Fruit fly (Drosophila melanogaster) whole organism, embryonic: Measurements from ENCODE around the gene CG11679.

Experiments
- CG10267 ChIP-seq: fragments of 200-800 bp; sonication (Bioruptor generic); optimal IDR thresholded peaks from 2 replicates; lab custom pipeline; 2018; ENCODE audit warnings: missing biosample characterization, mild to moderate bottlenecking, missing genetic modification characterization, moderate library complexity
- CG11093 ChIP-seq: fragments of 200-800 bp; sonication (Bioruptor generic); IDR thresholded peaks from 3 replicates; pipeline ENCODE4 v1.3.6; 2022; ENCODE audit warnings: missing biosample characterization, missing genetic modification characterization
- CG11723 ChIP-seq: fragments of 200-800 bp; sonication (Bioruptor generic); optimal IDR thresholded peaks from 2 replicates; lab custom pipeline; 2017; ENCODE audit warnings: missing biosample characterization, mild to moderate bottlenecking, missing genetic modification characterization
- CG12744 ChIP-seq: fragments of 200-800 bp; sonication (Bioruptor generic); optimal IDR thresholded peaks from 2 replicates; lab custom pipeline; 2016; ENCODE audit warnings: missing biosample characterization, missing genetic modification characterization
- CG17829 ChIP-seq: fragments of 200-800 bp; optimal IDR thresholded peaks from 2 replicates; lab custom pipeline; 2019; ENCODE audit warnings: missing biosample characterization, mild to moderate bottlenecking, missing genetic modification characterization, moderate library complexity
- CG1832 ChIP-seq: fragments of 200-800 bp; sonication (Bioruptor generic); optimal IDR thresholded peaks from 2 replicates; lab custom pipeline; 2017; ENCODE audit warnings: missing biosample characterization, mild to moderate bottlenecking, missing genetic modification characterization, inconsistent platforms
- CG18599 ChIP-seq: fragments of 200-800 bp; sonication (Bioruptor generic); optimal IDR thresholded peaks from 3 replicates; lab custom pipeline; 2017; ENCODE audit warnings: missing biosample characterization, missing genetic modification characterization, mild to moderate bottlenecking, moderate library complexity, missing genetic modification reagents
- CG3163 ChIP-seq: fragments of 200-800 bp; sonication (Bioruptor generic); optimal IDR thresholded peaks from 3 replicates; lab custom pipeline; 2016; ENCODE audit warnings: missing biosample characterization, missing genetic modification characterization
- CG4707 ChIP-seq: fragments of 200-800 bp; sonication (Bioruptor generic); optimal IDR thresholded peaks from 2 replicates; lab custom pipeline; 2018; ENCODE audit warnings: missing biosample characterization, mild to moderate bottlenecking, missing genetic modification characterization, moderate library complexity
- CG6254 ChIP-seq: fragments of 200-800 bp; sonication (Bioruptor generic); optimal IDR thresholded peaks from 3 replicates; lab custom pipeline; 2017; ENCODE audit warnings: mild to moderate bottlenecking, missing biosample characterization, missing genetic modification reagents, missing genetic modification characterization
- CG6272 ChIP-seq: fragments of 200-800 bp; sonication (Bioruptor generic); IDR thresholded peaks from 2 replicates; pipeline ENCODE4 v1.3.6; 2022; ENCODE audit warnings: missing biosample characterization, missing genetic modification characterization
- CG6791 ChIP-seq: fragments of 200-800 bp; sonication (Bioruptor generic); IDR thresholded peaks from 3 replicates; pipeline ENCODE4 v1.3.6; 2022; ENCODE audit warnings: missing biosample characterization, missing genetic modification characterization; ENCODE audit not compliant: partially characterized antibody
- CG9609 ChIP-seq: fragments of 200-800 bp; sonication (Bioruptor generic); optimal IDR thresholded peaks from 3 replicates; lab custom pipeline; 2016; ENCODE audit warnings: missing biosample characterization, missing genetic modification characterization
- Dad ChIP-seq: fragments of 200-800 bp; sonication (Bioruptor generic); optimal IDR thresholded peaks from 3 replicates; lab custom pipeline; 2016; ENCODE audit warnings: missing biosample characterization, missing genetic modification characterization
- Dll ChIP-seq: fragments of 200-800 bp; sonication (Bioruptor generic); IDR thresholded peaks from 4 replicates; pipeline ENCODE4 v1.3.6; 2022; ENCODE audit warnings: missing biosample characterization, missing genetic modification characterization; ENCODE audit not compliant: partially characterized antibody
- Fer3 ChIP-seq: fragments of 200-800 bp; sonication (Bioruptor generic); optimal IDR thresholded peaks from 2 replicates; lab custom pipeline; 2018; ENCODE audit warnings: missing biosample characterization, mild to moderate bottlenecking, missing genetic modification characterization, moderate library complexity
- GATAe ChIP-seq: fragments of 200-800 bp; sonication (Bioruptor generic); conservative IDR thresholded peaks from 2 replicates; pipeline ENCODE4 v1.3.6; 2022; ENCODE audit warnings: missing biosample characterization, missing genetic modification characterization
- Lhr ChIP-seq: fragments of 200-800 bp; sonication (Bioruptor generic); optimal IDR thresholded peaks from 3 replicates; lab custom pipeline; 2017; ENCODE audit warnings: mild to moderate bottlenecking, missing biosample characterization, missing genetic modification reagents, missing genetic modification characterization
- MTF-1 ChIP-seq: fragments of 200-800 bp; sonication (Bioruptor generic); optimal IDR thresholded peaks from 2 replicates; lab custom pipeline; 2018; ENCODE audit warnings: missing biosample characterization, mild to moderate bottlenecking, missing genetic modification characterization, borderline replicate concordance
- Mad ChIP-seq: fragments of 200-800 bp; sonication (Bioruptor generic); optimal IDR thresholded peaks from 2 replicates; lab custom pipeline; 2016; ENCODE audit warnings: missing biosample characterization, missing genetic modification characterization
- Meics ChIP-seq: fragments of 200-800 bp; sonication (Bioruptor generic); optimal IDR thresholded peaks from 2 replicates; lab custom pipeline; 2017; ENCODE audit warnings: missing biosample characterization, mild to moderate bottlenecking, missing genetic modification characterization
- Poxn ChIP-seq: fragments of 200-800 bp; sonication (Bioruptor generic); IDR thresholded peaks from 2 replicates; pipeline ENCODE4 v1.3.6; 2022; ENCODE audit warnings: missing biosample characterization, missing genetic modification characterization
- Rfx ChIP-seq: fragments of 200-800 bp; sonication (Bioruptor generic); IDR thresholded peaks from 2 replicates; pipeline ENCODE4 v1.3.6; 2022; ENCODE audit warnings: missing biosample characterization, missing genetic modification characterization
- Taf1 ChIP-seq: fragments of 200-800 bp; sonication (Bioruptor generic); IDR thresholded peaks from 2 replicates; pipeline ENCODE4 v1.3.6; 2022; ENCODE audit warnings: missing biosample characterization, missing genetic modification characterization
- al ChIP-seq: fragments of 200-800 bp; sonication (Bioruptor generic); IDR thresholded peaks from 2 replicates; pipeline ENCODE4 v1.3.6; 2022; ENCODE audit warnings: missing biosample characterization, missing genetic modification characterization
- btn ChIP-seq: fragments of 200-800 bp; sonication (Bioruptor generic); optimal IDR thresholded peaks from 2 replicates; lab custom pipeline; 2016; ENCODE audit warnings: missing biosample characterization, missing genetic modification characterization
- cwo ChIP-seq: fragments of 200-800 bp; sonication (Bioruptor generic); optimal IDR thresholded peaks from 3 replicates; lab custom pipeline; 2017; ENCODE audit warnings: missing biosample characterization, missing genetic modification characterization, mild to moderate bottlenecking, moderate library complexity, missing genetic modification reagents
- dati ChIP-seq: fragments of 200-800 bp; sonication (Bioruptor generic); IDR thresholded peaks from 2 replicates; pipeline ENCODE4 v1.3.6; 2022; ENCODE audit warnings: missing biosample characterization, missing genetic modification characterization
- en ChIP-seq: fragments of 200-800 bp; sonication (Bioruptor generic); optimal IDR thresholded peaks from 2 replicates; lab custom pipeline; 2016; ENCODE audit warnings: missing biosample characterization, missing genetic modification characterization
- grau ChIP-seq: fragments of 200-800 bp; optimal IDR thresholded peaks from 3 replicates; lab custom pipeline; 2019; ENCODE audit warnings: missing biosample characterization, mild to moderate bottlenecking, missing genetic modification characterization, moderate library complexity
- gro ChIP-seq: fragments of 200-800 bp; sonication (Bioruptor generic); optimal IDR thresholded peaks from 2 replicates; lab custom pipeline; 2016; ENCODE audit warnings: missing biosample characterization, missing genetic modification characterization
- hbn ChIP-seq: fragments of 200-800 bp; sonication (Bioruptor generic); IDR thresholded peaks from 2 replicates; pipeline ENCODE4 v1.3.6; 2022; ENCODE audit warnings: missing biosample characterization, missing genetic modification characterization; ENCODE audit not compliant: partially characterized antibody
- her ChIP-seq: fragments of 200-800 bp; sonication (Bioruptor generic); optimal IDR thresholded peaks from 2 replicates; lab custom pipeline; 2016; ENCODE audit warnings: missing biosample characterization, missing genetic modification characterization
- klu ChIP-seq: fragments of 200-800 bp; sonication (Bioruptor generic); IDR thresholded peaks from 2 replicates; pipeline ENCODE4 v1.3.6; 2022; ENCODE audit warnings: missing biosample characterization, missing genetic modification characterization
- nerfin-1 ChIP-seq: fragments of 200-800 bp; sonication (Bioruptor generic); optimal IDR thresholded peaks from 3 replicates; lab custom pipeline; 2019; ENCODE audit warnings: missing biosample characterization, mild to moderate bottlenecking, missing genetic modification characterization, moderate library complexity
- nom ChIP-seq: fragments of 200-800 bp; sonication (Bioruptor generic); optimal IDR thresholded peaks from 2 replicates; lab custom pipeline; 2017; ENCODE audit warnings: missing biosample characterization, missing genetic modification characterization, mild to moderate bottlenecking, moderate library complexity, missing genetic modification reagents
- org-1 ChIP-seq: fragments of 200-800 bp; sonication (Bioruptor generic); optimal IDR thresholded peaks from 2 replicates; lab custom pipeline; 2017; ENCODE audit warnings: missing biosample characterization, missing genetic modification characterization
- p53 ChIP-seq: fragments of 200-800 bp; sonication (Bioruptor generic); optimal IDR thresholded peaks from 2 replicates; lab custom pipeline; 2016; ENCODE audit warnings: missing biosample characterization, missing genetic modification characterization
- pan ChIP-seq, 4 experiments: fragments of >200 bp in 3 of 4; fragments of 200-800 bp in 1 of 4; sonication (Bioruptor generic) in 1 of 4; optimal IDR thresholded peaks in 3 of 4; IDR thresholded peaks in 1 of 4; 2 replicates each; pipeline versions ENCODE4 v1.3.6 to Lab custom; 2017 to 2022; ENCODE audit warnings: missing biosample characterization in 2 of 4, missing genetic modification characterization in 2 of 4, mixed read lengths in 1 of 4
- sc ChIP-seq, 3 experiments: fragments of >200 bp in 2 of 3; fragments of 200-800 bp in 1 of 3; sonication (Bioruptor generic) in 1 of 3; optimal IDR thresholded peaks; 2 replicates in 2 of 3; 3 replicates in 1 of 3; lab custom pipeline; 2017; ENCODE audit warnings: mild to moderate bottlenecking in 1 of 3, missing biosample characterization in 1 of 3, missing genetic modification characterization in 1 of 3, missing genetic modification reagents in 1 of 3
- sens-2 ChIP-seq: fragments of 200-800 bp; sonication (Bioruptor generic); IDR thresholded peaks from 2 replicates; pipeline ENCODE4 v1.3.6; 2022; ENCODE audit warnings: missing biosample characterization, missing genetic modification characterization
- slbo ChIP-seq: fragments of 200-800 bp; sonication (Bioruptor generic); IDR thresholded peaks from 2 replicates; pipeline ENCODE4 v1.3.6; 2022; ENCODE audit warnings: missing biosample characterization, missing genetic modification characterization
- slp2 ChIP-seq: fragments of 200-800 bp; sonication (Bioruptor generic); optimal IDR thresholded peaks from 2 replicates; lab custom pipeline; 2016; ENCODE audit warnings: missing biosample characterization, missing genetic modification characterization
- sob ChIP-seq: fragments of 200-800 bp; sonication (Bioruptor generic); IDR thresholded peaks from 2 replicates; pipeline ENCODE4 v1.3.6; 2022; ENCODE audit warnings: missing biosample characterization, missing genetic modification characterization
- stc ChIP-seq: fragments of 200-800 bp; sonication (Bioruptor generic); IDR thresholded peaks from 2 replicates; pipeline ENCODE4 v1.3.6; 2022; ENCODE audit warnings: missing biosample characterization, missing genetic modification characterization
- tll ChIP-seq, 2 experiments: fragments of 200-800 bp in 1 of 2; fragments of >200 bp in 1 of 2; sonication (Bioruptor generic) in 1 of 2; optimal IDR thresholded peaks; 2 replicates each; lab custom pipeline; 2017 to 2019; ENCODE audit warnings: missing biosample characterization in 2 of 2, missing genetic modification characterization in 2 of 2, mild to moderate bottlenecking in 1 of 2, moderate library complexity in 1 of 2
- yki ChIP-seq: fragments of >200 bp; optimal IDR thresholded peaks from 3 replicates; lab custom pipeline; 2018
- zf30C ChIP-seq: fragments of 200-800 bp; sonication (Bioruptor generic); optimal IDR thresholded peaks from 3 replicates; lab custom pipeline; 2018; ENCODE audit warnings: missing biosample characterization, mild to moderate bottlenecking, missing genetic modification characterization
- zfh2 ChIP-seq: fragments of 200-800 bp; sonication (Bioruptor generic); optimal IDR thresholded peaks from 2 replicates; lab custom pipeline; 2016; ENCODE audit warnings: missing biosample characterization, missing genetic modification characterization

The CG11679 gene

dm6 chrX:15709984-15710750 lies 28.6 kb downstream of the CG11679 start, which contains the start of the genes CG9281 and CG15601 (continued):
- TF ChIP-seq sc (optimal IDR thresholded peaks at IDR 0.05; lab: Kevin White, UChicago) (no peak), sc (GFP tag; optimal IDR thresholded peaks at IDR 0.05; lab: Kevin White, UChicago) (no peak), org-1 (no peak), Poxn (GFP tag; lab: Robert Waterston, UW) (no peak), Dad (GFP tag; lab: Kevin White, UChicago) (no peak), Lhr (GFP tag; lab: Kevin White, UChicago) (peak; percentile 54), en (GFP tag; lab: Kevin White, UChicago) (no peak), gro (GFP tag; lab: Kevin White, UChicago) (no peak), Mad (no peak), p53 (GFP tag; lab: Kevin White, UChicago) (no peak), yki (lab: Kevin White, UChicago) (no peak), tll (GFP tag; optimal IDR thresholded peaks at IDR 0.05; lab: Kevin White, UChicago) (no peak), CG6272 (no peak), CG12744 (GFP tag; lab: Kevin White, UChicago) (no peak), MTF-1 (GFP tag; lab: Kevin White, UChicago) (peak; percentile 16), CG4707 (GFP tag; lab: Kevin White, UChicago) (no peak), Dll (GFP tag; lab: Robert Waterston, UW) (no peak; the same call in 3 of the 4 replicates), cwo (GFP tag; lab: Kevin White, UChicago) (peak; percentile 7), CG3163 (GFP tag; lab: Kevin White, UChicago) (no peak), nom (GFP tag; lab: Kevin White, UChicago) (no peak), zfh2 (GFP tag; lab: Kevin White, UChicago) (no peak), Rfx (GFP tag; lab: Robert Waterston, UW) (peak; percentile 45), CG1832 (GFP tag; lab: Kevin White, UChicago) (peak; percentile 41), CG17829 (tag; lab: Kevin White, UChicago) (peak; percentile 21), hbn (no peak), CG18599 (GFP tag; lab: Kevin White, UChicago) (no peak), sob (GFP tag; lab: Robert Waterston, UW) (peak; percentile 42; the same call in 1 of the 2 replicates), slbo (GFP tag; lab: Robert Waterston, UW) (peak; percentile 43), klu (GFP tag; lab: Robert Waterston, UW) (no peak), pan (optimal IDR thresholded peaks at IDR 0.05; lab: Kevin White, UChicago) (no peak), pan (GFP tag; optimal IDR thresholded peaks at IDR 0.05 in 1 of 2, IDR thresholded peaks at IDR 0.05 in 1 of 2) (no peak), Meics (peak; percentile 25), her (peak; percentile 36), CG10267 (tag; lab: Kevin White, UChicago) (peak; percentile 35), al (GFP tag; lab: Robert Waterston, UW) (no peak), CG9609 (no peak), btn (GFP tag; lab: Kevin White, UChicago) (no peak), slp2 (GFP tag; lab: Kevin White, UChicago) (no peak), sens-2 (no peak), Fer3 (tag; lab: Kevin White, UChicago) (no peak), CG6254 (GFP tag; lab: Kevin White, UChicago) (no peak), stc (GFP tag; lab: Robert Waterston, UW) (no peak), CG11093 (GFP tag; lab: Robert Waterston, UW) (no peak), dati (GFP tag; lab: Robert Waterston, UW) (no peak), nerfin-1 (tag; lab: Kevin White, UChicago) (no peak), zf30C (GFP tag; lab: Kevin White, UChicago) (no peak), GATAe (no peak), Taf1 (no peak), grau (peak; percentile 7), CG6791 (GFP tag; lab: Robert Waterston, UW) (no peak), CG11723 (GFP tag; lab: Kevin White, UChicago) (no peak)
